Comparison of ENCODE assay signal across 2 fruit fly cellular contexts in the genomic region with DNA sequence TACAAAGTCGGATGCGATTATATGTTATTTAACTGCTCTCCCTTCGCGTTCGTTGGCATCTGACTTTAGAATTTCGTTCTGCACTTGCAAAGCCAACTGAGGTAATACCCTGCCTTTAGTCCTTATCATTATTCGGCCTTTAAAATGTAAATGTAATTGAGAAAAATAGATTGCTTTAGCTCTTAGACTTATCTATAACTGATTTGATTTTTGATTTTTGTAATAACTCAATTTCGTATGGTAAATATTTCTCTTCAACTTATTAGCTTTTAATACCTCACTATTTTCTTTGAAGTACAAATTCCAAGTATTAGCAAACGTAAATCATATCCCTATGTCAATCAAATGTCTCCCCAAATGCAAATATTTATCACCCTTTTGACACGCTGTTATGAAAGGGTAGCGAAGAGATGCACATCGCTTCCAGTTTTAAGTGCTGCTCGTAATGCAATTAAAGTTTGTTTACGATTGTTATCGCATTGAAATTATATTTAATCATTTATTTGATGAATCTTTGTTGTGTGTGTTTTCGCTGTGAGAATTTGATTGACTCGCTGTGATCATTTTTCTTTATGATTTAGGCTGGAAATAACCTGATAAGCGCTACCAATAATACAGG.
TF ChIP-seq lines count a peak whose summit lies in the region.

No protein-coding gene starts in this region.

TF ChIP-seq in whole organism, embryonic, 481 proteins besides CTCF, POLR2A, EP300 and RAD21 (continued from another document):
- no peak for TF ChIP-seq luna (GFP tag; optimal IDR thresholded peaks at IDR 0.05; lab: Kevin White, UChicago)
- TF ChIP-seq CG5245 (GFP tag; optimal IDR thresholded peaks at IDR 0.05; lab: Kevin White, UChicago), result no peak
- no peak for TF ChIP-seq dysf (GFP tag; IDR thresholded peaks at IDR 0.05; lab: Robert Waterston, UW)
- no peak for TF ChIP-seq phol (tag; optimal IDR thresholded peaks at IDR 0.05; lab: Kevin White, UChicago)
- peak in 1 of 2 experiments; percentile 28 for TF ChIP-seq Hr78 (GFP tag; optimal IDR thresholded peaks at IDR 0.05; lab: Kevin White, UChicago)
- TF ChIP-seq HLHmδ (GFP tag; optimal IDR thresholded peaks at IDR 0.05; lab: Kevin White, UChicago), result no peak
- no peak for TF ChIP-seq btn (GFP tag; optimal IDR thresholded peaks at IDR 0.05; lab: Kevin White, UChicago)
- TF ChIP-seq otp (GFP tag; IDR thresholded peaks at IDR 0.05; lab: Robert Waterston, UW), result no peak
- no peak for TF ChIP-seq H2.0 (GFP tag; IDR thresholded peaks at IDR 0.05; lab: Robert Waterston, UW)
- TF ChIP-seq CG13624 (GFP tag; optimal IDR thresholded peaks at IDR 0.05; lab: Kevin White, UChicago), result no peak
- no peak for TF ChIP-seq fd3F (GFP tag; optimal IDR thresholded peaks at IDR 0.05; lab: Kevin White, UChicago)
- TF ChIP-seq CG6765 (GFP tag; optimal IDR thresholded peaks at IDR 0.05; lab: Kevin White, UChicago), result no peak
- no peak for TF ChIP-seq tup (GFP tag; optimal IDR thresholded peaks at IDR 0.05; lab: Kevin White, UChicago)
- no peak for TF ChIP-seq hb (GFP tag; IDR thresholded peaks at IDR 0.05; lab: Robert Waterston, UW; ENCODE audit: partially characterized antibody)
- no peak for TF ChIP-seq Sin3A (optimal IDR thresholded peaks at IDR 0.05; lab: Kevin White, UChicago)
- TF ChIP-seq fru (optimal IDR thresholded peaks at IDR 0.05; lab: Kevin White, UChicago), result no peak
- no peak for TF ChIP-seq CG7372 (GFP tag; IDR thresholded peaks at IDR 0.05; lab: Robert Waterston, UW)
- no peak for TF ChIP-seq Vsx1 (GFP tag; optimal IDR thresholded peaks at IDR 0.05; lab: Kevin White, UChicago)
- no peak for TF ChIP-seq crp (GFP tag; optimal IDR thresholded peaks at IDR 0.05; lab: Kevin White, UChicago)
- TF ChIP-seq tx (GFP tag; optimal IDR thresholded peaks at IDR 0.05; lab: Kevin White, UChicago), result no peak
- TF ChIP-seq ewg (GFP tag; optimal IDR thresholded peaks at IDR 0.05; lab: Kevin White, UChicago), result no peak
- no peak for TF ChIP-seq zen2 (GFP tag; IDR thresholded peaks at IDR 0.05; lab: Robert Waterston, UW; ENCODE audit: partially characterized antibody)
- TF ChIP-seq ftz-f1 (GFP tag; optimal IDR thresholded peaks at IDR 0.05; lab: Kevin White, UChicago), result no peak
- TF ChIP-seq eve (GFP tag; optimal IDR thresholded peaks at IDR 0.05; lab: Kevin White, UChicago), result peak in 1 of 2 experiments; percentile 23
- no peak for TF ChIP-seq CG7357 (GFP tag; IDR thresholded peaks at IDR 0.05; lab: Robert Waterston, UW)
- TF ChIP-seq CG15269 (tag; optimal IDR thresholded peaks at IDR 0.05; lab: Kevin White, UChicago), result no peak
- TF ChIP-seq Dp (GFP tag; optimal IDR thresholded peaks at IDR 0.05; lab: Kevin White, UChicago), result no peak
- TF ChIP-seq crc (GFP tag; optimal IDR thresholded peaks at IDR 0.05; lab: Kevin White, UChicago), result no peak
- no peak for TF ChIP-seq CG12391 (tag; optimal IDR thresholded peaks at IDR 0.05; lab: Kevin White, UChicago)
- no peak for TF ChIP-seq pnt (GFP tag; optimal IDR thresholded peaks at IDR 0.05; lab: Kevin White, UChicago)
- no peak for TF ChIP-seq cwo (GFP tag; optimal IDR thresholded peaks at IDR 0.05; lab: Kevin White, UChicago)
- TF ChIP-seq CG2120 (GFP tag; optimal IDR thresholded peaks at IDR 0.05; lab: Kevin White, UChicago), result no peak
- no peak for TF ChIP-seq CG2202 (tag; optimal IDR thresholded peaks at IDR 0.05; lab: Kevin White, UChicago)
- no peak for TF ChIP-seq CG18619 (GFP tag; optimal IDR thresholded peaks at IDR 0.05; lab: Kevin White, UChicago)
- TF ChIP-seq lola (GFP tag; optimal IDR thresholded peaks at IDR 0.05; lab: Kevin White, UChicago), result peak in 1 of 3 experiments; percentile 26
- TF ChIP-seq Optix (GFP tag; IDR thresholded peaks at IDR 0.05; lab: Robert Waterston, UW), result no peak
- TF ChIP-seq nerfin-2 (GFP tag; IDR thresholded peaks at IDR 0.05; lab: Robert Waterston, UW; ENCODE audit: partially characterized antibody), result no peak
- TF ChIP-seq CG18764 (GFP tag; optimal IDR thresholded peaks at IDR 0.05; lab: Kevin White, UChicago), result no peak
- no peak for TF ChIP-seq Deaf1 (tag; optimal IDR thresholded peaks at IDR 0.05; lab: Kevin White, UChicago)
- TF ChIP-seq CG5180 (GFP tag; optimal IDR thresholded peaks at IDR 0.05; lab: Kevin White, UChicago), result no peak
- no peak for TF ChIP-seq CkIIα-i1 (GFP tag; IDR thresholded peaks at IDR 0.05; lab: Robert Waterston, UW)
- TF ChIP-seq hbn (GFP tag; IDR thresholded peaks at IDR 0.05; lab: Robert Waterston, UW; ENCODE audit: partially characterized antibody), result no peak
- TF ChIP-seq ase (GFP tag; IDR thresholded peaks at IDR 0.05; lab: Robert Waterston, UW), result no peak
- TF ChIP-seq Dip2 (GFP tag; IDR thresholded peaks at IDR 0.05; lab: Robert Waterston, UW), result no peak
- no peak for TF ChIP-seq Kr (GFP tag; optimal IDR thresholded peaks at IDR 0.05; lab: Kevin White, UChicago)
- no peak for TF ChIP-seq Hey (tag; optimal IDR thresholded peaks at IDR 0.05; lab: Kevin White, UChicago)
- no peak for TF ChIP-seq CG8765 (GFP tag; IDR thresholded peaks at IDR 0.05; lab: Robert Waterston, UW)
- peak in 1 of 2 experiments; percentile 42 for TF ChIP-seq Eip74EF (GFP tag; optimal IDR thresholded peaks at IDR 0.05; lab: Kevin White, UChicago)
- no peak for TF ChIP-seq pan (optimal IDR thresholded peaks at IDR 0.05; lab: Kevin White, UChicago)
- TF ChIP-seq pan (GFP tag; optimal IDR thresholded peaks at IDR 0.05 in 1 of 2, IDR thresholded peaks at IDR 0.05 in 1 of 2), result no peak
- TF ChIP-seq CG43689 (GFP tag; IDR thresholded peaks at IDR 0.05; lab: Robert Waterston, UW), result no peak
- TF ChIP-seq CG18011 (GFP tag; optimal IDR thresholded peaks at IDR 0.05; lab: Kevin White, UChicago), result no peak
- no peak for TF ChIP-seq D19B (GFP tag; optimal IDR thresholded peaks at IDR 0.05; lab: Kevin White, UChicago)

TF ChIP-seq in whole organism, prepupa, 60 proteins besides CTCF, POLR2A, EP300 and RAD21 (continued from another document):
- TF ChIP-seq topi (GFP tag; optimal IDR thresholded peaks at IDR 0.05; lab: Kevin White, UChicago) (no peak), CG34406 (GFP tag; optimal IDR thresholded peaks at IDR 0.05; lab: Kevin White, UChicago) (no peak), pdm3 (GFP tag; optimal IDR thresholded peaks at IDR 0.05; lab: Kevin White, UChicago) (no peak), CG1621 (tag; optimal IDR thresholded peaks at IDR 0.05; lab: Kevin White, UChicago) (no peak), CG32006 (GFP tag; optimal IDR thresholded peaks at IDR 0.05; lab: Kevin White, UChicago) (peak; percentile 18), CG10631 (GFP tag; optimal IDR thresholded peaks at IDR 0.05; lab: Kevin White, UChicago) (no peak), CG11294 (GFP tag; IDR thresholded peaks at IDR 0.05; lab: Robert Waterston, UW) (no peak), CG3919 (GFP tag; optimal IDR thresholded peaks at IDR 0.05; lab: Kevin White, UChicago) (no peak), Eip93F (GFP tag; optimal IDR thresholded peaks at IDR 0.05; lab: Kevin White, UChicago) (no peak), Gug (GFP tag; IDR thresholded peaks at IDR 0.05; lab: Robert Waterston, UW) (no peak), CG15336 (GFP tag; IDR thresholded peaks at IDR 0.05; lab: Robert Waterston, UW) (no peak), Smox (GFP tag; optimal IDR thresholded peaks at IDR 0.05; lab: Kevin White, UChicago) (no peak), eg (GFP tag; IDR thresholded peaks at IDR 0.05; lab: Robert Waterston, UW) (no peak), CG4318 (GFP tag; optimal IDR thresholded peaks at IDR 0.05; lab: Kevin White, UChicago) (no peak), CG8632 (GFP tag; optimal IDR thresholded peaks at IDR 0.05; lab: Kevin White, UChicago) (no peak), dac (GFP tag; optimal IDR thresholded peaks at IDR 0.05; lab: Kevin White, UChicago) (no peak), net (GFP tag; optimal IDR thresholded peaks at IDR 0.05; lab: Kevin White, UChicago) (no peak), Eip78C (GFP tag; lab: Kevin White, UChicago) (peak; percentile 75), CG3032 (tag; optimal IDR thresholded peaks at IDR 0.05; lab: Kevin White, UChicago) (no peak), CG9139 (GFP tag; optimal IDR thresholded peaks at IDR 0.05; lab: Kevin White, UChicago) (no peak), CG11762 (GFP tag; optimal IDR thresholded peaks at IDR 0.05; lab: Kevin White, UChicago; ENCODE audit: insufficient read depth) (no peak), CG6163 (GFP tag; IDR thresholded peaks at IDR 0.05; lab: Robert Waterston, UW) (no peak), OdsH (GFP tag; optimal IDR thresholded peaks at IDR 0.05; lab: Kevin White, UChicago) (no peak), Hr39 (GFP tag; optimal IDR thresholded peaks at IDR 0.05; lab: Kevin White, UChicago) (no peak), CG8119 (GFP tag; IDR thresholded peaks at IDR 0.05; lab: Robert Waterston, UW) (no peak), spab (GFP tag; optimal IDR thresholded peaks at IDR 0.05; lab: Kevin White, UChicago) (no peak), CG16779 (tag; optimal IDR thresholded peaks at IDR 0.05; lab: Kevin White, UChicago) (no peak), ss (GFP tag; optimal IDR thresholded peaks at IDR 0.05; lab: Kevin White, UChicago) (no peak), CG10669 (GFP tag; optimal IDR thresholded peaks at IDR 0.05; lab: Kevin White, UChicago) (no peak), CG6854 (GFP tag; optimal IDR thresholded peaks at IDR 0.05; lab: Kevin White, UChicago) (no peak), svp (GFP tag; lab: Kevin White, UChicago) (peak; percentile 81), fd85E (GFP tag; optimal IDR thresholded peaks at IDR 0.05; lab: Kevin White, UChicago) (no peak)
